Worm (Caenorhabditis elegans): ENCODE data around the gene Y37E11AR.7.

The Y37E11AR.7 gene

DNA sequence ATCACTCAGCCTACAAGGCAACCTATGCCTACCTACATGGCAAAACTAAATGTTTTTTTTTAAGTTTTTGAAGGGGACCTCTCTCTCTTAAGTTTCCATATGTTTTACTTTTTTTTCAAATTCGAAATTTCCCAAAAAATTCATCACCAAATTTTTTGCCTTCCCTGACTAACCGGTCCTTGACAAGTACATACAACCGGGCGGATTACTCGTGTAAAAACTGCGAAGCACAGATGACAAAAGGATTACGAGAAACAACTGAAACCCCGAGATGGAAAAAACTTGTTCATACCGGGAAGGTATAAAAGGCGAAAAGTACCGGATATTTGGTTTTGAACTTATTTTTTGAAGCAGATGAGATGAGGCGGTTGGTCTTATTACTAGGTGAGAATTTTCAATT, 39.2 kb upstream of the Y37E11AR.7 start, which contains the start of gene K09B3.1:
TSS of gene K09B3.1 (plus strand) at position 301 of the 400 bp plus-strand sequence.
- TF ChIP-seq daf-16 (GFP tag; optimal IDR thresholded peaks at IDR 0.05) = no peak
- TF ChIP-seq daf-16 (tag; optimal IDR thresholded peaks at IDR 0.05) = no peak
- TF ChIP-seq dpl-1 (GFP tag; optimal IDR thresholded peaks at IDR 0.05) = no peak
- TF ChIP-seq vab-7 (GFP tag; IDR thresholded peaks at IDR 0.05) = no peak
- TF ChIP-seq F37D6.2 (tag; optimal IDR thresholded peaks at IDR 0.05) = no peak
- no peak for TF ChIP-seq dmd-8 (GFP tag; IDR thresholded peaks at IDR 0.05)
- TF ChIP-seq lin-39 (tag; optimal IDR thresholded peaks at IDR 0.05) = no peak
- no peak for TF ChIP-seq nhr-76 (tag; optimal IDR thresholded peaks at IDR 0.05)
- no peak for TF ChIP-seq ctbp-1 (GFP tag; IDR thresholded peaks at IDR 0.05)
- TF ChIP-seq T26A8.4 (GFP tag; IDR thresholded peaks at IDR 0.05) = no peak
- no peak for TF ChIP-seq nhr-28 (tag; optimal IDR thresholded peaks at IDR 0.05)
- no peak for TF ChIP-seq lin-38 (GFP tag; IDR thresholded peaks at IDR 0.05)
- no peak for TF ChIP-seq lir-3 (tag; optimal IDR thresholded peaks at IDR 0.05)
- TF ChIP-seq aly-2 (tag; optimal IDR thresholded peaks at IDR 0.05) = no peak
- TF ChIP-seq egl-27 (tag; optimal IDR thresholded peaks at IDR 0.05) = no peak
- TF ChIP-seq F49E8.2 (tag; optimal IDR thresholded peaks at IDR 0.05; ENCODE audit: borderline replicate concordance) = no peak
- TF ChIP-seq duxl-1 (tag; optimal IDR thresholded peaks at IDR 0.05; ENCODE audit: poor library complexity) = no peak
- TF ChIP-seq hlh-11 (tag; optimal IDR thresholded peaks at IDR 0.05) = no peak
- no peak for TF ChIP-seq daf-12 (tag; optimal IDR thresholded peaks at IDR 0.05)
- no peak for TF ChIP-seq set-16 (GFP tag; IDR thresholded peaks at IDR 0.05)

- TF ChIP-seq aha-1 (tag) (peak; percentile 59), dmd-9 (GFP tag; IDR thresholded peaks at IDR 0.05) (no peak)
Observed at ce11 chrIV:3783910-3784309, 28.7 kb upstream of the Y37E11AR.7 start, which contains the start of gene glct-6. glct-6 (plus strand) TSS chrIV:3784210.

DNA sequence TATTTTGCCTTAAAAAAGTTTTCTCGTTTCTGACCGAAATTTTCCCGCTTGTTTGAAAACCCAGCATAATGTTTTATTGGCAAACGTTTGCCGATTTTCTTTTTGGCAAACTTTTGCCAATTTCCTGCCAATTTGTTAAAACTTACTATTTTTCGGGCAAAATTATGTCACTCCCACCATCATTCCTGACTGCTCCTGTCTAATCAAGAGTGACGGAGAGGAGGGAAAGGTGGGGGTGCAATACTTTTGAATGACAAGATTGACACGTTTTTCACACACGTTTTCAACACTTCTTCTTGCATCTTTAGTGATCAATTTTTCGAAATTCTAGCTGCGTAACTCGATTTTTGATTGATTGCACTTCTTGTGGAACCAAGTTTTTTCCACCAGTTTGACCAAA, 26.3 kb upstream of the Y37E11AR.7 start:
- TF ChIP-seq egl-27 (tag; optimal IDR thresholded peaks at IDR 0.05) = no peak
- no peak for TF ChIP-seq unc-130 (GFP tag; optimal IDR thresholded peaks at IDR 0.05)
- no peak for TF ChIP-seq nhr-28 (tag; optimal IDR thresholded peaks at IDR 0.05)
- no peak for TF ChIP-seq ctbp-1 (GFP tag; IDR thresholded peaks at IDR 0.05)
- no peak for TF ChIP-seq lim-7 (GFP tag; IDR thresholded peaks at IDR 0.05)
- TF ChIP-seq zip-2 (tag; optimal IDR thresholded peaks at IDR 0.05) = no peak
- TF ChIP-seq aha-1 (tag) = peak; percentile 89
- TF ChIP-seq sdz-12 (GFP tag; optimal IDR thresholded peaks at IDR 0.05) = no peak
- TF ChIP-seq ces-1 (GFP tag; optimal IDR thresholded peaks at IDR 0.05) = no peak
- TF ChIP-seq cey-2 (tag; optimal IDR thresholded peaks at IDR 0.05; ENCODE audit: borderline replicate concordance, insufficient read depth) = no peak
- TF ChIP-seq R02D3.7 (tag; optimal IDR thresholded peaks at IDR 0.05) = no peak
- TF ChIP-seq nhr-76 (tag; optimal IDR thresholded peaks at IDR 0.05) = no peak
- no peak for TF ChIP-seq rbr-2 (tag; optimal IDR thresholded peaks at IDR 0.05)
- TF ChIP-seq unc-62 (GFP tag; optimal IDR thresholded peaks at IDR 0.05 in 1 of 2) = peak in 1 of 2 experiments; percentile 98
- TF ChIP-seq unc-62 (tag; optimal IDR thresholded peaks at IDR 0.05) = no peak
- no peak for TF ChIP-seq nhr-42 (GFP tag; IDR thresholded peaks at IDR 0.05)
- TF ChIP-seq mxl-2 (GFP tag; conservative IDR thresholded peaks at IDR 0.05) = no peak

DNA sequence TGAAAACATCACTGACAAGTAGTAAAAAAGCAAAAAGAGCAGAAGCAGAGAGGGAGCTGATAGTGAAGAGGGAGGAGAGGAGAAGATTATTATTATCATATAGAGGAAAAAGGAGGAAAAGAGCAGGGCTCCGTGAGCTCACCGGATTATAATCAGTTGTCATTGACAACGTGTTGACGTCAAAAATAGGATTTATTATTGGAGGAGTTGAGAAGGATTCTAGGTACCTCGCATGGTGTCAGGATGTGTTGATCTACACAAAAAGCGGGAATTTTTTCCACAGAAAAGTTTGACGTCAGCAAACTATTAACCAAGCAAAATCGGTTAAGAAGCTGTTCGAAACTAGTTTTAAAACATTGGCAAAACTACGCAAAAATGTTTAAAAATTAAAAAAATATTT, 18.9 kb upstream of the Y37E11AR.7 start:
- TF ChIP-seq aha-1 (tag) (peak; percentile 28), ctbp-1 (GFP tag; IDR thresholded peaks at IDR 0.05) (no peak)

DNA sequence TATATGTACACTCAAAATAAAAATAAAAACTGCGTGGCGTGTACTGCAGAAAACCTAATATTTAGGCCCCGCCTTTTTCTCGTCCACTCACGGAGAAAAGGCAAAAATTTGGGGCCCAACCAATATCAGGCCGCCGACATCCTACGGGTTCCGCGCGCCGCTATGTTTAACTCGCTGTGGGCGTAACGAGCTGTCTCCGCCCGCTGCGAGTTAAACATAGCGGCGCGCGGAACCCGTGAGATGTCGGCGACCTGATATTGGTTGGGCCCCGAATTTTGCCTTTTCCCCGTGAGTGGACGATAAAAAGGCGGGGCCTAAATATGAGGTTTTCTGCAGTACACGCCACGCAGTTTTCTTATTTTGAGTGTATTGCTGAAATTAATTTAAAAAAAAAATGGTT, 15.9 kb upstream of the Y37E11AR.7 start:
- TF ChIP-seq lin-38 (GFP tag; IDR thresholded peaks at IDR 0.05) (peak; percentile 40; the same call in 1 of the 2 replicates), mxl-2 (GFP tag; conservative IDR thresholded peaks at IDR 0.05) (0 out of 2 replicates have a peak, but pooled peaks have one; percentile 10)
